Fruit fly (Drosophila melanogaster) whole organism, embryonic: ENCODE results near the gene CG5928.

Experiments
- Blimp-1 ChIP-seq: fragments of 200-800 bp; sonication (Bioruptor generic); optimal IDR thresholded peaks from 3 replicates; lab custom pipeline; 2018; ENCODE audit warnings: missing biosample characterization, missing genetic modification characterization, mild to moderate bottlenecking, moderate library complexity, missing genetic modification reagents
- Lim3 ChIP-seq: fragments of 200-800 bp; sonication (Bioruptor generic); IDR thresholded peaks from 2 replicates; pipeline ENCODE4 v1.3.6; 2022; ENCODE audit warnings: missing biosample characterization, missing genetic modification characterization
- chn ChIP-seq: fragments of 200-800 bp; sonication (Bioruptor generic); optimal IDR thresholded peaks from 2 replicates; lab custom pipeline; 2016; ENCODE audit warnings: missing biosample characterization, missing genetic modification characterization
- knrl ChIP-seq: fragments of 200-800 bp; sonication (Bioruptor generic); IDR thresholded peaks from 3 replicates; pipeline ENCODE4 v1.3.6; 2022; ENCODE audit warnings: missing biosample characterization, missing genetic modification characterization; ENCODE audit not compliant: partially characterized antibody
- tap ChIP-seq: fragments of 200-800 bp; optimal IDR thresholded peaks from 3 replicates; lab custom pipeline; 2019; ENCODE audit warnings: missing biosample characterization, mild to moderate bottlenecking, missing genetic modification characterization, moderate library complexity

- peak; percentile 78 for TF ChIP-seq Blimp-1 (GFP tag; lab: Kevin White, UChicago)
- no peak for TF ChIP-seq chn
- TF ChIP-seq Lim3 (GFP tag; lab: Robert Waterston, UW) = no peak
- TF ChIP-seq tap (tag; lab: Kevin White, UChicago) = no peak
- TF ChIP-seq knrl = no peak
These were observed 9.3 kb downstream of the CG5928 start for dm6 chrX:6077043-6077547.
